Worm (Caenorhabditis elegans) whole organism, late embryonic: ENCODE measurements around the gene F18H3.4.

ENCODE experiments used
- C38D4.7 ChIP-seq: fragments of 200-800 bp; sonication (Bioruptor generic); optimal IDR thresholded peaks from 2 replicates; lab custom pipeline; 2018; ENCODE audit warnings: mild to moderate bottlenecking, missing genetic modification characterization, moderate library complexity, missing compliant biosample characterization
- F13H6.1 ChIP-seq: sonication (generic microtip); optimal IDR thresholded peaks from 2 replicates; lab custom pipeline; 2016; ENCODE audit warnings: missing genetic modification characterization, missing compliant biosample characterization
- K02D7.2 ChIP-seq: sonication (generic microtip); optimal IDR thresholded peaks from 2 replicates; lab custom pipeline; 2017; ENCODE audit warnings: mild to moderate bottlenecking, missing genetic modification characterization, missing compliant biosample characterization
- K09A11.1 ChIP-seq: sonication (generic microtip); optimal IDR thresholded peaks from 2 replicates; lab custom pipeline; 2017; ENCODE audit warnings: antibody characterized with exemption, mild to moderate bottlenecking, missing genetic modification characterization, missing compliant biosample characterization; ENCODE audit not compliant: insufficient read depth
- ama-1 ChIP-seq: fragments of 150-350 bp; optimal IDR thresholded peaks from 2 replicates; lab custom pipeline; 2014
- ceh-18 ChIP-seq: sonication (generic microtip); optimal IDR thresholded peaks from 2 replicates; lab custom pipeline; 2016; ENCODE audit warnings: missing genetic modification characterization, missing compliant biosample characterization
- ceh-19 ChIP-seq: fragments of 200-800 bp; sonication (Bioruptor generic); optimal IDR thresholded peaks from 2 replicates; lab custom pipeline; 2018; ENCODE audit warnings: mild to moderate bottlenecking, missing genetic modification characterization, missing compliant biosample characterization
- ceh-31 ChIP-seq: sonication (generic microtip); optimal IDR thresholded peaks from 2 replicates; lab custom pipeline; 2016; ENCODE audit warnings: missing genetic modification characterization, missing compliant biosample characterization
- ceh-48 ChIP-seq: sonication (generic microtip); optimal IDR thresholded peaks from 2 replicates; lab custom pipeline; 2016; ENCODE audit warnings: missing genetic modification characterization, inconsistent platforms, missing compliant biosample characterization
- dmd-4 ChIP-seq: sonication (generic microtip); optimal IDR thresholded peaks from 2 replicates; lab custom pipeline; 2016; ENCODE audit warnings: borderline replicate concordance, missing genetic modification characterization, missing compliant biosample characterization
- dve-1 ChIP-seq: sonication (generic microtip); optimal IDR thresholded peaks from 2 replicates; lab custom pipeline; 2017; ENCODE audit warnings: antibody characterized with exemption, mild to moderate bottlenecking, missing genetic modification characterization, missing compliant biosample characterization
- elt-4 ChIP-seq: sonication (generic microtip); optimal IDR thresholded peaks from 2 replicates; lab custom pipeline; 2016; ENCODE audit warnings: missing genetic modification characterization, missing compliant biosample characterization
- fkh-6 ChIP-seq: sonication (generic microtip); optimal IDR thresholded peaks from 2 replicates; lab custom pipeline; 2016; ENCODE audit warnings: missing genetic modification characterization, missing compliant biosample characterization
- gmeb-2 ChIP-seq: sonication (generic microtip); optimal IDR thresholded peaks from 2 replicates; lab custom pipeline; 2016; ENCODE audit warnings: missing genetic modification characterization, inconsistent platforms, missing compliant biosample characterization
- hlh-13 ChIP-seq: fragments of 200-800 bp; sonication (Bioruptor generic); optimal IDR thresholded peaks from 2 replicates; lab custom pipeline; 2018; ENCODE audit warnings: mild to moderate bottlenecking, missing genetic modification characterization, missing compliant biosample characterization
- hlh-15 ChIP-seq: sonication (generic microtip); optimal IDR thresholded peaks from 2 replicates; lab custom pipeline; 2016; ENCODE audit warnings: missing genetic modification characterization, missing compliant biosample characterization
- hlh-6 ChIP-seq: sonication (generic microtip); optimal IDR thresholded peaks from 2 replicates; lab custom pipeline; 2016; ENCODE audit warnings: missing genotype, missing genetic modification characterization, missing compliant biosample characterization
- madf-2 ChIP-seq: sonication (generic microtip); optimal IDR thresholded peaks from 2 replicates; lab custom pipeline; 2017; ENCODE audit warnings: missing genetic modification characterization, missing compliant biosample characterization
- mec-3 ChIP-seq: sonication (generic microtip); optimal IDR thresholded peaks from 2 replicates; lab custom pipeline; 2016; ENCODE audit warnings: borderline replicate concordance, missing genetic modification characterization, missing compliant biosample characterization
- nfya-1 ChIP-seq: sonication (generic microtip); optimal IDR thresholded peaks from 2 replicates; lab custom pipeline; 2017; ENCODE audit warnings: missing genetic modification characterization, mild to moderate bottlenecking, missing compliant biosample characterization, antibody characterized with exemption, moderate library complexity
- pat-9 ChIP-seq: fragments of 200-800 bp; sonication (Bioruptor generic); optimal IDR thresholded peaks from 2 replicates; lab custom pipeline; 2018; ENCODE audit warnings: mild to moderate bottlenecking, missing genetic modification characterization, moderate library complexity, missing compliant biosample characterization
- pax-1 ChIP-seq: fragments of 150-350 bp; optimal IDR thresholded peaks from 2 replicates; lab custom pipeline; 2014; ENCODE audit warnings: missing biosample characterization, missing genetic modification characterization
- pqm-1 ChIP-seq: sonication (generic microtip); optimal IDR thresholded peaks from 2 replicates; lab custom pipeline; 2016; ENCODE audit warnings: missing genetic modification characterization, missing compliant biosample characterization
- pros-1 ChIP-seq: fragments of 150-350 bp; optimal IDR thresholded peaks from 2 replicates; lab custom pipeline; 2014; ENCODE audit warnings: missing biosample characterization, missing genetic modification reagents, missing genetic modification characterization
- ref-2 ChIP-seq: sonication (generic microtip); optimal IDR thresholded peaks from 2 replicates; lab custom pipeline; 2016; ENCODE audit warnings: missing genetic modification characterization, missing compliant biosample characterization
- sdc-2 ChIP-seq: sonication (generic microtip); optimal IDR thresholded peaks from 2 replicates; lab custom pipeline; 2016; ENCODE audit warnings: missing genotype, missing genetic modification characterization, missing compliant biosample characterization
- sox-4 ChIP-seq: sonication (generic microtip); optimal IDR thresholded peaks from 2 replicates; lab custom pipeline; 2017; ENCODE audit warnings: mild to moderate bottlenecking, missing genetic modification characterization, inconsistent platforms, missing compliant biosample characterization
- tbx-2 ChIP-seq: sonication (generic microtip); optimal IDR thresholded peaks from 2 replicates; lab custom pipeline; 2016; ENCODE audit warnings: missing genetic modification characterization, missing compliant biosample characterization
- tbx-7 ChIP-seq: sonication (generic microtip); optimal IDR thresholded peaks from 2 replicates; lab custom pipeline; 2016; ENCODE audit warnings: missing genotype, missing genetic modification characterization, missing compliant biosample characterization
- unc-3 ChIP-seq, 2 experiments: fragments of 200-800 bp in 1 of 2; sonication (Bioruptor generic) in 1 of 2; sonication (generic microtip) in 1 of 2; conservative IDR thresholded peaks in 1 of 2; optimal IDR thresholded peaks in 1 of 2; 2 replicates each; pipeline versions ENCODE4 v1.3.6 to Lab custom; 2016 to 2022; ENCODE audit warnings: missing compliant biosample characterization in 2 of 2, missing genetic modification characterization in 2 of 2, missing genetic modification reagents in 1 of 2
- unc-42 ChIP-seq: sonication (generic microtip); optimal IDR thresholded peaks from 2 replicates; lab custom pipeline; 2016; ENCODE audit warnings: missing genotype, missing genetic modification characterization, missing compliant biosample characterization
- unc-86 ChIP-seq: sonication (generic microtip); optimal IDR thresholded peaks from 2 replicates; lab custom pipeline; 2016; ENCODE audit warnings: missing genetic modification characterization, missing compliant biosample characterization

F18H3.4 gene

ce11 chrX:13527347-13528092 lies 1.4 kb upstream of the F18H3.4 start, which contains the start of gene pab-2 (continued):
- TF ChIP-seq pat-9 (tag; lab: Kevin White, UChicago) = peak; percentile 40
- peak; percentile 79 for TF ChIP-seq dve-1 (tag; lab: Kevin White, UChicago)
- no peak for TF ChIP-seq K02D7.2
- TF ChIP-seq unc-3 (GFP tag; conservative IDR thresholded peaks at IDR 0.05; lab: Robert Waterston, UW) = 0 out of 2 replicates have a peak, but pooled peaks have one; percentile 39
- TF ChIP-seq unc-3 (tag; optimal IDR thresholded peaks at IDR 0.05; lab: Kevin White, UChicago) = no peak
- TF ChIP-seq sox-4 = peak; percentile 38
- no peak for TF ChIP-seq hlh-6 (tag; lab: Kevin White, UChicago)
- TF ChIP-seq F13H6.1 = peak; percentile 31
- TF ChIP-seq hlh-13 (GFP tag; lab: Kevin White, UChicago) = no peak
- TF ChIP-seq C38D4.7 (GFP tag; lab: Kevin White, UChicago) = no peak
- peak; percentile 21 for TF ChIP-seq madf-2
- peak; percentile 69 for TF ChIP-seq ceh-18 (tag; lab: Kevin White, UChicago)
- TF ChIP-seq pros-1 (tag; lab: Kevin White, UChicago) = peak; percentile 76
- no peak for TF ChIP-seq K09A11.1 (tag; lab: Kevin White, UChicago)
- TF ChIP-seq ceh-48 (tag; lab: Kevin White, UChicago) = peak; percentile 13
- no peak for TF ChIP-seq mec-3 (tag; lab: Kevin White, UChicago)
- TF ChIP-seq ama-1 = no peak
- TF ChIP-seq ceh-19 (GFP tag; lab: Kevin White, UChicago) = peak; percentile 10
- TF ChIP-seq unc-86 (tag; lab: Kevin White, UChicago) = peak; percentile 14
- TF ChIP-seq ref-2 (tag; lab: Kevin White, UChicago) = peak; percentile 80
- no peak for TF ChIP-seq tbx-7
- TF ChIP-seq fkh-6 = no peak
- TF ChIP-seq elt-4 (tag; lab: Kevin White, UChicago) = no peak
- no peak for TF ChIP-seq gmeb-2 (tag; lab: Kevin White, UChicago)
- TF ChIP-seq hlh-15 = no peak
- no peak for TF ChIP-seq dmd-4 (tag; lab: Kevin White, UChicago)
- TF ChIP-seq tbx-2 (tag; lab: Kevin White, UChicago) = peak; percentile 92
- peak; percentile 65 for TF ChIP-seq pqm-1 (tag; lab: Kevin White, UChicago)
- peak; percentile 88 for TF ChIP-seq sdc-2 (tag; lab: Kevin White, UChicago)

- TF ChIP-seq pax-1 (no peak), tbx-2 (tag; lab: Kevin White, UChicago) (no peak), nfya-1 (tag; lab: Kevin White, UChicago) (no peak)
These were observed 1.3 kb downstream of the F18H3.4 start for ce11 chrX:13530015-13530778.

ce11 chrX:13532424-13533309 lies 3.8 kb downstream of the F18H3.4 start, which contains the start of gene acr-12:
Gene acr-12, plus strand, starts transcription at chrX:13532853.
- TF ChIP-seq sdc-2 (tag; lab: Kevin White, UChicago) (peak; percentile 21), ref-2 (tag; lab: Kevin White, UChicago) (peak; percentile 22), ceh-31 (peak; percentile 27), unc-42 (tag; lab: Kevin White, UChicago) (peak; percentile 79), pax-1 (no peak), mec-3 (tag; lab: Kevin White, UChicago) (no peak), pat-9 (tag; lab: Kevin White, UChicago) (peak; percentile 5)
